Worm (Caenorhabditis elegans): ENCODE data around the gene Y66D12A.8.

ce11 chrIII:11573921-11574320, at the start of gene Y66D12A.8:
- TF ChIP-seq him-1 (tag; optimal IDR thresholded peaks at IDR 0.05): no peak
- TF ChIP-seq W03F9.2 (tag; optimal IDR thresholded peaks at IDR 0.05): no peak

All from whole organism, L4/young adult.